Fruit fly (Drosophila melanogaster) Kc167 (cell line): ENCODE measurements around the gene CG5087.

ENCODE experiments used
- Myc ChIP-seq: fragments of >200 bp; optimal IDR thresholded peaks from 2 replicates; lab custom pipeline; 2017; ENCODE audit warnings: missing external identifiers
- Sin3A ChIP-seq: fragments of >200 bp; optimal IDR thresholded peaks from 2 replicates; lab custom pipeline; 2018; ENCODE audit warnings: missing external identifiers
- h ChIP-seq: fragments of >200 bp; optimal IDR thresholded peaks from 3 replicates; lab custom pipeline; 2018; ENCODE audit warnings: missing external identifiers
- insv ChIP-seq: fragments of >200 bp; optimal IDR thresholded peaks from 3 replicates; lab custom pipeline; 2018; ENCODE audit warnings: missing external identifiers
- psq ChIP-seq: fragments of >200 bp; optimal IDR thresholded peaks from 2 replicates; lab custom pipeline; 2017; ENCODE audit warnings: missing external identifiers
- ttk ChIP-seq: sonication (Bioruptor generic); optimal IDR thresholded peaks from 2 replicates; lab custom pipeline; 2017; ENCODE audit warnings: missing external identifiers

CG5087 gene

DNA sequence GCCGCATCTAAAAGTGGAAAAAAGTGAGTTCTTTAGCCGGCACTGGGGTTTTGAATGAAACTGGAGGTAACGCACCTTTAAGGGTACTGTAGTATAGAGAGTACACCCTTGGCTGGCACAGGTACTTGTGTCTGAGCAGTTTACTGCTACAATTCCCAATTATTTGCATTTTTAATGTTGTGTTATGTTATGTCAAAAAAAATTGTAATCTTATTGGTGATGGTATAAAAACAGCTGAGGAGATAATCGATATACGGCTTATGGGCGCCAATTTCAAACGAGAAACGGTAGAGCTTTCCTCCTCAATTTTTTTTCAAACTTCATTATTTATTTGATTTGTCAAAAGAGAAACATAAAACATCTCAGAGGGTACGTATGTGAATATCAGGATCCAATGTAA, 33.5 kb upstream of the CG5087 start, which contains the start of gene ValRS-m:
Gene ValRS-m, minus strand, starts transcription at position 312 of the 400 bp plus-strand sequence.
- no peak for TF ChIP-seq ttk (lab: Kevin White, UChicago)
- TF ChIP-seq h (lab: Kevin White, UChicago), result no peak
- TF ChIP-seq Myc (lab: Kevin White, UChicago), result no peak
- no peak for TF ChIP-seq psq (lab: Kevin White, UChicago)
- TF ChIP-seq insv, result no peak
- no peak for TF ChIP-seq Sin3A

DNA sequence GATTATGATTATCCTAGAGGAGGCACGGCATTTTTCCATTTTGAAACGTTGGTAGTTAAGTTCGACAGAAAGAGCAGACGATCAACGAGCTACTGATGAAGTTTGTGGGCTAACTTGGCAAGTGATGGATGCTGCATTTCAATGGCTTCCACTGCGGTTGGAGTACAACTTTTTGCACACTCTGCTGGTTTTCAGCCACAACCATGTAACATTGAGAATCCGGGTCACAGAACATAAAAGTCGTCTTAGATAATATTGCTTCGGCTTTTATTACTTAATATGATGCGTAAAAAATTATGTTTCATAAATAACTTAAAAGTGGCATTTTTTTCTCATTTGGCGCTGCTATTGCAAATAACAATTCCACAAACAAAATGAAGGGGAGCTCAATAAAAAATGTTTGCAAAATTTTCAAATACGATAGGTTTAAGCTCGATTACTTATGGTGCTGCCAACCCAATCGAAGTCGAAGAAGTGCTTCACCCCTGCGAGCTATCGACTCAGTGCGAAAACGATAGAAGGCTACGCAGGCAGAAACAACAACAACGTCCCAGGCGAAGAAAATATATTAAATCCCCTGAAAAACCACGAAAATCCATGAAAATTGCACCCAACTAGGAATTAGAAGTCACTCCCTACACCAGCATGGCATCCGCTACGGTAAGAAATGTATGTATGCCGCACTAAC, 31.5 kb upstream of the CG5087 start, which contains the start of the genes CG5653 and CG5021:
Gene CG5653, minus strand, starts transcription at position 51 of the 688 bp plus-strand sequence.
Gene CG5021, plus strand, starts transcription at position 506 of the 688 bp plus-strand sequence.
- no peak for TF ChIP-seq ttk (lab: Kevin White, UChicago)
- TF ChIP-seq h (lab: Kevin White, UChicago), result no peak
- TF ChIP-seq insv, result no peak
- TF ChIP-seq Sin3A, result no peak
- no peak for TF ChIP-seq Myc (lab: Kevin White, UChicago)
- TF ChIP-seq psq (lab: Kevin White, UChicago), result no peak

DNA sequence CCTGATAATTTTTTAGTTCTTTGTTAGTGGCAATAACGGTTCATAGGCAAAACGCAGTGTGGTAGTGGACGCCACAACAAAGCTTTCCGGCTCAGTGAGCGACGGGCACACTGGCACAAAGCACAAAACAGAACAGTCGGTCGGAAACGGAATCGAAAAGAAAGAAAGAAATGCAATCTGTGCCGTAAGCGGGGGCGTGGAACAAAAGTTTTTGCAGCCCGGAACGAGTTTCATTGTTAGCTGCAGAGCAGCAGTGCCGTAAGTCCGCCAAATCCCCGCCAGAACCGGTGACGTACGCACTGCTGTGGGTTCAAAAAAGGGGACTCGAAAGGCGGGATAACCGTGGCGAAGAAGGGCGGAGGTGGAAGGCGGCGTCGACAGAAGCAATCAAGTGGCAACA, 29.5 kb upstream of the CG5087 start, which contains the start of gene CG5026:
Gene CG5026, plus strand, starts transcription at position 92 of the 400 bp plus-strand sequence.
- TF ChIP-seq ttk (lab: Kevin White, UChicago), result no peak
- TF ChIP-seq h (lab: Kevin White, UChicago), result no peak
- no peak for TF ChIP-seq insv

DNA sequence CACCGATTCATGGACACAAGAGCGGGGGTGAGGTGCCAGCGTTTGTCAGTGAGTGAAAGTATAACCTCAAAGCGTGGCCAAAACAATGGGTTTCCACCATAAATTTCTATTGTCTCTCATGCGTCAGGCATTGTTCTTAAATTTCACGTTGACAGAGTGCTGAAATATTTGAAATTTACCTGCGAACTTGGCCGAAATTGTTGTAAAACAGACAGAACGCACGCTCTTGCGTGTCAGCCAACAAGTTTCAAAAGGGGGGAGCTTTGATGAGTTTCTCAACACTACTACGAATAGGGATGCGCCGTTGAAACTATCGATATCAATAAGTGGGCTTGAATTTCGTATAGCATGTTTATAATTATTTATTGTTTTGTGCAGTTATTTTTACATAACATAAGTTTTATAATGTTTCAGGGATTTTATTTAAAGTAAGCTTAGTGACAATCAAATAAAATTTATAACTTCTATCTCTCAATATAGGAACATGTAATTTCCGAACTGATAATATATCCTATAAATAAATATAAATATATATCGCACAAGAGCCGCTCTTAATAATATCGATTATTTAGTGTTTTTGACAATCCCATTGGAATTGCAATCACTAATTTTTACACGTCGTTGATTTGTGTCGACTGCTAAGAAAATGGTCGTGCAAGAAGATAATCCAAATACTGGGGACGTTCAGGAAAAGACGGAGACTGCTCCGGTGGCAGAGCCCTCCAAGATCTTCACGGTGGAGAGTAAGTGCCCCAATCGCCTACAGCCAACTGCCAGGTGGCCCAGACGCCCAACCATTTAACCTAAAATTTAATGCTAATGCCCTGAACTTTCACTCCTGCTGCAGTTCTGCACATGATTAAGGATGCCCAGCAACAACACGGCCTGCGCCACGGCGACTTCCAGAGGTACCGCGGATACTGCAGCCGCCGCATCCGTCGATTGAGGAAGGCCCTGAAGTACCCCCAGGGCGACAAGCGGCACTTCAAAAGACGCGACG, 23.2 kb upstream of the CG5087 start, which contains the start of the genes pix and Srp68:
Gene pix, minus strand, starts transcription at position 288 of the 1,000 bp plus-strand sequence.
Gene Srp68, plus strand, starts transcription at position 569 of the 1,000 bp plus-strand sequence.
- TF ChIP-seq psq (lab: Kevin White, UChicago) (no peak), h (lab: Kevin White, UChicago) (no peak), insv (no peak), ttk (lab: Kevin White, UChicago) (no peak), Sin3A (no peak), Myc (lab: Kevin White, UChicago) (no peak)

DNA sequence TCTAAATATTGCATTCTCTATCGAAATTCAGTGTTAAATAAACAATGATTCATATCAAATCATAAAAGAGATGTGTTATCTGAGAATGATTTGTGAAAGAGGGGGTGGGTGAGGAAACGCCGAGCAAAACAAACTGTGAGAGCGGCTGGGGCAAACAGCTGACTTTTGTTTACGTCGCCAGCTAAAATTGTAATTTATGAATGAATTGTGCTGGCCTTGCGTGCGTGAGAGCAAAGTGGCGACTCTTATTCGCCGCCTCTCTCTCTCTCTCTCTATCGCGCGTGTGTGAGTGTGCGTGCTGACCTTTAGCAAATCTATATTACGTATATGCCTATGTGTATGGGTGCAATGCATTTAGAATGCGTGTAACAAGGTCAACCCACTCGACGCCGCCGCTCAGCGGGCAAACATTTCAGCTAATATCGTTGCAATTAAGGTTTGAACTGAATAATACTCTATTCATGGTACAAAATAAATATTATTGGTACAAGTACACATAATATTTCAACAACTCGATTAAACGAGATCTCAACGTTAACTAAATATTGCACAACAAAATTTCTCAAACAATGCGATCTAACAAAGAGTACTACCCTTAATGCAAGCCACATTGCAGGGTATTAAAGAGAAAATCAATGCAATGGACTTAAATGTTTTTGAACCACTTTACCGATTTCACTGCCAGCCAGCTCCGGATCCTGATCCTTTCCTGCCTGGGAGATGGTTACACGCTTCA, 19.1 kb upstream of the CG5087 start:
- TF ChIP-seq psq (lab: Kevin White, UChicago), result no peak
- no peak for TF ChIP-seq h (lab: Kevin White, UChicago)
- TF ChIP-seq ttk (lab: Kevin White, UChicago), result no peak
- TF ChIP-seq Myc (lab: Kevin White, UChicago), result no peak
- TF ChIP-seq insv, result no peak
- no peak for TF ChIP-seq Sin3A

DNA sequence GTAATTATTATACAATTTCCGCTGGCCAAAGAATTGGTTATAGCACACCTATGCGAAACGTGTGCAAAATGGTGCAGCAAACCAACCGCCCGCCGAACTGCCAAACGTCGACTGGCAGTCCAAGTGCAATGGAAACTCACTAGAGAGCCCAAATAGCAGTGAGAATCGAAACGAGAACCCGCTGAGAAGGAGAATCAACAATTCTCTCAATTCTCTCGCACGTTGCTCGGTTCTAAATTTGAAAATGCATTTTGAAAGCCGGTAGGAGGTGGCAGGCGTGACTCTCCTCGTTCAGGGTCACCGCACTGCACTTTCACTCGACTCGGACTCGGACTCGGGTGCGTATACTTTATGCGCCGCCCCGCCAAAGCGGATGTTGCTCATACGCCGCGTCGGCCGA, 18.2 kb upstream of the CG5087 start, which contains the start of gene CG5644:
Gene CG5644, minus strand, starts transcription at position 101 of the 400 bp plus-strand sequence.
- TF ChIP-seq psq (lab: Kevin White, UChicago), result no peak
- no peak for TF ChIP-seq h (lab: Kevin White, UChicago)
- no peak for TF ChIP-seq Myc (lab: Kevin White, UChicago)
- TF ChIP-seq ttk (lab: Kevin White, UChicago), result no peak
- TF ChIP-seq Sin3A, result no peak
- TF ChIP-seq insv, result no peak

DNA sequence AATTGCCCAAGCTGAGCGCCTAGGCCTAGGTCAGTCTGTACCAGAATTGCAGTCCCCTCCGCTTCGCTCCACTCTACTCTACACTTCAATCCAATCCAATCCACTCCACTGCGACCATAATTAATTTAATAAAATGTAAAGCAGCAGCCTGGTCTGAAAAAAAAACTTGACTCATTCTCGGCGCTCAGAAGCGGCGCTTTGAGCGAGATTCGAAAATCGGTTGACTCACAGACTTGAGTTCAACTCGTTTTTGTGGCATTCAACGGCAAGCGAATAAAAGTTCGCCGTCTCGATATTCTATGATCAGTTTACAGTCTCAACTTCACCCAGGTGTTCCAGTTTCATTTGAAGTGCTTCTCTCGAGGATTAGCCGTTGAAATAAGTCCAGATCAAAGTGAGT, 16.5 kb upstream of the CG5087 start, which contains the start of gene CG13314:
Gene CG13314, plus strand, starts transcription at position 301 of the 400 bp plus-strand sequence.
- TF ChIP-seq h (lab: Kevin White, UChicago) (no peak), Sin3A (no peak), Myc (lab: Kevin White, UChicago) (no peak), ttk (lab: Kevin White, UChicago) (no peak), insv (no peak), psq (lab: Kevin White, UChicago) (no peak)

DNA sequence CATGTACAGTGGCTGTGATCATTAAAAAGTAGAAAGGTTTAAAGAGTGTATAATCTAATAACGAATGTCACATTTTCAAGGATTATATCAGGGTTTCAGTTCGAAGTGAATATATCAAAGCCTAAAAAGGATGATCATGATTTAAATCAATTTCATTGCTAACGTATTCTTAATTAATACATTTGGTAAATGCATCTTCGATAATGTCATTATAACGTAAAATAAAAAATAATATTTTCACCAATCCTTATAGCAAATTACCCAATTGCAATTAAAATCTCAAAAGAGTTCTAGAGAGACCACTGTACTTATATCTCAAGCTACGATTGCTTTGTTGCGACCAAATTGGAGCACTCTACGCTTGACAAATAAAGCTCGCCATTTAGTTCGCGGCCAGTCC, 15.9 kb upstream of the CG5087 start:
- TF ChIP-seq h (lab: Kevin White, UChicago) (no peak), psq (lab: Kevin White, UChicago) (no peak), Sin3A (no peak), insv (no peak), ttk (lab: Kevin White, UChicago) (no peak), Myc (lab: Kevin White, UChicago) (no peak)

DNA sequence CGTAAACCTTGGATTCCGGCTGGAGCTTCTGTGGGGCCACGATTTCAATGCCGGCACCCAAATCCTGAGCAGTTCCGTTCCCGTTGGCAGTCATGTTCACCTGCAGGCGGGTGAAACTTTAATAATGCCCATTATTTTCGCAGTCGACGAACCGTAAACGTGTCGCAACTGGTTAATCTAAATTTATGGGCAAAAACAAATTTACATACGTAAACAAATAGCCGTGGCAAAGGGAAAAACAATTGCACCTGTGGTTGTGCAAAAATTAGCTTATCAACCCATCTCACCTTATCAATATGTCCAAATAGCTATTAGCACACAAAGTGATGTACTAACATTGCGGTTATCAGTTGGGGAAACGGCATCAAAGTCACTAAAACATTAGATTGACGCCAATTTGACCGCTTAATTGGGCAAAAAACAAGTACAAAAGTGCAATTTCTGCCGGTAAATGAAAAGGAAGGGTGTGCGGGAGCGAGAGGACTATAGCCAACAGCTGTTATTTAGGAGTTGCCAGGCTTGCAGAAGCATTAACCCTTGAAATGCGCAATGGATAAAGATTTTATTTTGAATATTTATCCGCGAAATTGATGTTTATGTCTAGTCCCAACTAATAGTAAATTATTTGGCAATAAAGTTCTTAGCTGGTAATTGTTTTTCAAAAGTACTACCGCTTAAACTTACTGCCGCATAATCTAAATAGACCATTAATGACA, 12.7 kb upstream of the CG5087 start:
- TF ChIP-seq Sin3A (no peak), h (lab: Kevin White, UChicago) (no peak), insv (no peak), Myc (lab: Kevin White, UChicago) (no peak), psq (lab: Kevin White, UChicago) (no peak), ttk (lab: Kevin White, UChicago) (no peak)

DNA sequence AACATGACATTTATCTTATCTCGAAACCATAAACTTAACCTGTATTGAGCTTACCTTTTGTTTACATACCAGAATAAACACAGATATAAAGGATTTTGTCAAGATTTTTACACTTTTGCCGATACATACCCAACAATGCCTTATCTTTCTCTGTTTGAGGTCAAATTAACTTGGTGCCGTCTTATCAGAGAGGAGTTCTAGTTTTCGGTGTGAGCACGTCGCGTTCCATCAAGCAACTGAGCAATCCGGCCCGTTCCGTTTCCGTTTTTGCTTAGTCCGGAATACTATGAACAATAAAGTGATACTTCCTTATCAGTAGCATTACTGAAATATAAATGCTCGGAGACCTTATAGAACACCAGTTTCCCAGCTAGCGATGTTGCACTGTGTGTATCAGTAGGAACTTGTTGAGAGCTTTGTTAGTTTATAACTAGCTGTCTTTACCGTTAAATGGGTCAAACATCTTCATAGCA, 12.1 kb upstream of the CG5087 start, which contains the start of gene Galk:
Gene Galk, minus strand, starts transcription at position 244 of the 473 bp plus-strand sequence.
- TF ChIP-seq insv, result no peak
- no peak for TF ChIP-seq psq (lab: Kevin White, UChicago)
- TF ChIP-seq Myc (lab: Kevin White, UChicago), result no peak
- no peak for TF ChIP-seq Sin3A
- TF ChIP-seq h (lab: Kevin White, UChicago), result no peak
- TF ChIP-seq ttk (lab: Kevin White, UChicago), result no peak
